Worm (Caenorhabditis elegans) whole organism, L1 larva: Measurements from ENCODE around the gene clec-80.
"Not testable (repeated sequence)": the region's sequence is repeated elsewhere in the genome, so short reads cannot be mapped to it uniquely, and the experiment has no call there.

Source experiments
- C04F5.9 ChIP-seq: sonication (generic microtip); optimal IDR thresholded peaks from 2 replicates; lab custom pipeline; 2016; ENCODE audit warnings: missing genetic modification characterization, missing compliant biosample characterization
- Y116A8C.19 ChIP-seq: sonication (generic microtip); optimal IDR thresholded peaks from 2 replicates; lab custom pipeline; 2016; ENCODE audit warnings: missing compliant biosample characterization, missing genetic modification characterization, borderline replicate concordance
- ama-1 ChIP-seq: fragments of 150-350 bp; optimal IDR thresholded peaks from 2 replicates; lab custom pipeline; 2014
- ceh-8 ChIP-seq: fragments of 200-800 bp; sonication (Bioruptor generic); optimal IDR thresholded peaks from 2 replicates; lab custom pipeline; 2018; ENCODE audit warnings: mild to moderate bottlenecking, missing genetic modification characterization, moderate library complexity, missing compliant biosample characterization
- ceh-82 ChIP-seq, 3 experiments: fragments of 150-350 bp in 1 of 3; sonication (generic microtip) in 2 of 3; optimal IDR thresholded peaks; 2 replicates each; lab custom pipeline; 2014 to 2017; ENCODE audit warnings: missing biosample characterization in 3 of 3, missing genetic modification characterization in 3 of 3
- dsc-1 ChIP-seq: sonication (generic microtip); optimal IDR thresholded peaks from 2 replicates; lab custom pipeline; 2016; ENCODE audit warnings: mild to moderate bottlenecking, missing genetic modification characterization, missing compliant biosample characterization
- efl-1 ChIP-seq, 4 experiments: fragments of 150-350 bp; optimal IDR thresholded peaks in 3 of 4; peaks in 1 of 4; 1 replicate in 1 of 4; 2 replicates in 3 of 4; lab custom pipeline; 2014; ENCODE audit warnings: missing biosample characterization in 2 of 4, missing genetic modification characterization in 2 of 4, missing genetic modification reagents in 2 of 4
- egl-13 ChIP-seq: sonication (generic microtip); optimal IDR thresholded peaks from 2 replicates; lab custom pipeline; 2016; ENCODE audit warnings: missing genotype, missing genetic modification reagents, missing genetic modification characterization, missing compliant biosample characterization
- elt-2 ChIP-seq: sonication (generic microtip); optimal IDR thresholded peaks from 2 replicates; lab custom pipeline; 2016; ENCODE audit warnings: missing genetic modification characterization, mild to moderate bottlenecking, inconsistent platforms, missing compliant biosample characterization, missing genetic modification reagents
- elt-3 ChIP-seq, 6 experiments: fragments of 150-350 bp in 1 of 6; sonication (generic microtip); optimal IDR thresholded peaks; 2 replicates each; lab custom pipeline; 2017 to 2018; ENCODE audit warnings: missing biosample characterization in 6 of 6, missing genetic modification characterization in 6 of 6, inconsistent platforms in 1 of 6
- fkh-8 ChIP-seq: sonication (generic microtip); optimal IDR thresholded peaks from 2 replicates; lab custom pipeline; 2016; ENCODE audit warnings: mild to moderate bottlenecking, missing genetic modification characterization, missing compliant biosample characterization
- hlh-4 ChIP-seq: sonication (generic microtip); optimal IDR thresholded peaks from 2 replicates; lab custom pipeline; 2016; ENCODE audit warnings: mild to moderate bottlenecking, missing genetic modification characterization, missing compliant biosample characterization
- hpl-2 ChIP-seq: fragments of 150-350 bp; optimal IDR thresholded peaks from 2 replicates; lab custom pipeline; 2014; ENCODE audit warnings: missing biosample characterization, missing genetic modification reagents, missing genetic modification characterization
- lin-35 ChIP-seq, 2 experiments: fragments of 150-350 bp; optimal IDR thresholded peaks; 2 replicates each; lab custom pipeline; 2014; ENCODE audit warnings: missing biosample characterization in 2 of 2, missing genetic modification characterization in 2 of 2, missing genetic modification reagents in 2 of 2
- lir-3 ChIP-seq: sonication (generic microtip); optimal IDR thresholded peaks from 2 replicates; lab custom pipeline; 2016; ENCODE audit warnings: mild to moderate bottlenecking, missing genetic modification characterization, moderate library complexity, missing compliant biosample characterization; ENCODE audit not compliant: poor library complexity
- lsy-2 ChIP-seq, 2 experiments: fragments of 150-350 bp; optimal IDR thresholded peaks; 2 replicates each; lab custom pipeline; 2014; ENCODE audit warnings: missing biosample characterization in 2 of 2, missing genetic modification characterization in 2 of 2
- mdl-1 ChIP-seq, 2 experiments: fragments of 150-350 bp; optimal IDR thresholded peaks; 2 replicates each; lab custom pipeline; 2014 to 2017; ENCODE audit warnings: missing biosample characterization in 2 of 2, missing genetic modification characterization in 2 of 2, inconsistent platforms in 1 of 2
- nhr-12 ChIP-seq: sonication (generic microtip); optimal IDR thresholded peaks from 2 replicates; lab custom pipeline; 2017; ENCODE audit warnings: missing biosample characterization, missing genetic modification characterization
- nhr-28 ChIP-seq: fragments of 150-350 bp; optimal IDR thresholded peaks from 2 replicates; lab custom pipeline; 2014; ENCODE audit warnings: missing biosample characterization, missing genetic modification characterization
- nhr-71 ChIP-seq: sonication (generic microtip); optimal IDR thresholded peaks from 2 replicates; lab custom pipeline; 2016; ENCODE audit warnings: mild to moderate bottlenecking, missing genetic modification characterization, moderate library complexity, missing compliant biosample characterization
- nhr-77 ChIP-seq: fragments of 150-350 bp; optimal IDR thresholded peaks from 2 replicates; lab custom pipeline; 2014; ENCODE audit warnings: missing biosample characterization, missing genetic modification characterization
- rnt-1 ChIP-seq: sonication (generic microtip); optimal IDR thresholded peaks from 2 replicates; lab custom pipeline; 2016; ENCODE audit warnings: mild to moderate bottlenecking, missing genetic modification characterization, moderate library complexity, missing compliant biosample characterization
- snu-23 ChIP-seq: sonication (generic microtip); optimal IDR thresholded peaks from 2 replicates; lab custom pipeline; 2016; ENCODE audit warnings: missing genetic modification characterization, missing compliant biosample characterization
- sptf-1 ChIP-seq: fragments of 150-350 bp; optimal IDR thresholded peaks from 2 replicates; lab custom pipeline; 2014; ENCODE audit warnings: missing biosample characterization, missing genetic modification characterization
- vab-15 ChIP-seq: sonication (generic microtip); optimal IDR thresholded peaks from 2 replicates; lab custom pipeline; 2017; ENCODE audit warnings: missing genotype, mild to moderate bottlenecking, missing genetic modification characterization, missing compliant biosample characterization
- ztf-11 ChIP-seq, 2 experiments: sonication (generic microtip); optimal IDR thresholded peaks; 2 replicates each; lab custom pipeline; 2016 to 2017; ENCODE audit warnings: missing genetic modification characterization in 2 of 2, missing biosample characterization in 1 of 2, missing compliant biosample characterization in 1 of 2

clec-80 gene

ce11 chrIV:2785057-2785456, 38.5 kb upstream of the clec-80 start (continued):
- peak; percentile 15 for TF ChIP-seq dsc-1 (tag; lab: Kevin White, UChicago)
- no peak for TF ChIP-seq C04F5.9 (tag; lab: Kevin White, UChicago)
- TF ChIP-seq nhr-71 (tag; lab: Kevin White, UChicago): peak; percentile 68
- no peak for TF ChIP-seq ama-1 (lab: Kevin White, UChicago)
- no peak for TF ChIP-seq lir-3 (tag; lab: Kevin White, UChicago)
- TF ChIP-seq nhr-12 (tag; lab: Kevin White, UChicago): no peak
- no peak for TF ChIP-seq nhr-28

DNA sequence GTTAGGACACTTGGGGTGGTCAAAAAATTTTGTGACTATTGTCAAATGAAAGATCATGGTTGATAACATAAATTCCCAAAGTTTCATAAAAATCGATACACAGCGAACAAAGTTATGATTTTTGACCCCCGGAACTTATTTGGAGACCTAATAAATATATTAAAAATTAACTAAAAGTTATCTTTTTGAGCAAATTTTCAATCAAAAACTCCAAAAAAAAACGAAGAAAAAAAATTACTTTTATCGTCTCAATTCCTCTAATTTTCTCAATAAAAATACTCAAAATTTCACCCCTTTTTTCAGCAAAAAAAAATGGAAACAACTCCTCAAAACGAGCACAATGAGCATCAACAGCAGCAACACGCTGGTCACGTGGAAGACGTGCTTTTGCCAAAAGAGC, 35.2 kb upstream of the clec-80 start, which contains the start of gene atln-1:
atln-1 (plus strand) TSS at position 301 of the 400 bp plus-strand sequence.
- TF ChIP-seq ztf-11 (tag; optimal IDR thresholded peaks at IDR 0.05; lab: Kevin White, UChicago); fkh-8 (tag; lab: Kevin White, UChicago); vab-15 (tag; lab: Kevin White, UChicago): not testable (repeated sequence)
- TF ChIP-seq, all 84 proteins: peak for 0; not testable (repeated sequence) for 84

ce11 chrIV:2793956-2794355, 29.6 kb upstream of the clec-80 start:
- no peak for TF ChIP-seq efl-1 (optimal IDR thresholded peaks at IDR 0.05; lab: Kevin White, UChicago)
- TF ChIP-seq efl-1 (GFP tag; optimal IDR thresholded peaks at IDR 0.05 in 1 of 2; lab: Kevin White, UChicago): peak in 1 of 2 experiments; percentile 25
- no peak for TF ChIP-seq sptf-1 (tag; lab: Kevin White, UChicago)
- TF ChIP-seq, all 84 proteins: peak for 1

ce11 chrIV:2798339-2798738, 25.2 kb upstream of the clec-80 start, which contains the start of gene Y54G2A.52:
Gene Y54G2A.52 (minus strand): TSS chrIV:2798686.
- no peak for TF ChIP-seq mdl-1 (tag; optimal IDR thresholded peaks at IDR 0.05; lab: Kevin White, UChicago)
- TF ChIP-seq elt-2 (tag; lab: Kevin White, UChicago): peak; percentile 63
- no peak for TF ChIP-seq ceh-82 (tag; optimal IDR thresholded peaks at IDR 0.05; lab: Kevin White, UChicago)
- peak in 1 of 2 experiments; percentile 38 for TF ChIP-seq lin-35 (GFP tag; optimal IDR thresholded peaks at IDR 0.05; lab: Kevin White, UChicago)
- no peak for TF ChIP-seq ceh-8 (GFP tag; lab: Kevin White, UChicago)
- TF ChIP-seq elt-3 (tag; optimal IDR thresholded peaks at IDR 0.05; lab: Kevin White, UChicago): no peak
- TF ChIP-seq egl-13: no peak

DNA sequence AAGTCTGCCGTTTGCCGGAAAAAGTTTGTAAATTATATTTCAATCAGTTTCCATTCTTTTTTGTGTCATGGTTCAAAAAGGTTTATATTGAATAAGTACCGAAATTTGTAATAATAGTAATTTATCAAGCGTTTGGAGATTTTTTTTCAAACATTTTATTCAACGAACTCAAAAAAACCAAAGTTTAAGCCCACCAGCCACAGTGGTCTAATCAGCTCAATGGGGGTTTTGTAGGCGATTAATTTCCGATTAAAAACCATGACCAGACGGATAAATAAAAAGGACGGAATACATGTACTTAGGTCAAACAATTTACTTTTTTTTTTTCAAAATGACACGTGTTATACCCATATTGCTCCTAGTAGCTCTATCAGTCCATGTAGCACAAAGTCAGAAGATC, 24.2 kb upstream of the clec-80 start, which contains the start of gene Y54G2A.10:
Y54G2A.10 (plus strand) TSS at position 301 of the 400 bp plus-strand sequence.
- TF ChIP-seq snu-23: peak; percentile 4
- no peak for TF ChIP-seq fkh-8 (tag; lab: Kevin White, UChicago)

- TF ChIP-seq efl-1 (optimal IDR thresholded peaks at IDR 0.05; lab: Kevin White, UChicago) (no peak), efl-1 (GFP tag; optimal IDR thresholded peaks at IDR 0.05 in 1 of 2; lab: Kevin White, UChicago) (peak in 1 of 2 experiments; percentile 41), lin-35 (GFP tag; optimal IDR thresholded peaks at IDR 0.05; lab: Kevin White, UChicago) (no peak), lsy-2 (tag; optimal IDR thresholded peaks at IDR 0.05; lab: Kevin White, UChicago) (no peak)
These were observed 23.7 kb upstream of the clec-80 start for ce11 chrIV:2799890-2800289.

- peak; percentile 4 for TF ChIP-seq hpl-2 (GFP tag; lab: Kevin White, UChicago)
- no peak for TF ChIP-seq ama-1 (lab: Kevin White, UChicago)
- TF ChIP-seq nhr-71 (tag; lab: Kevin White, UChicago): peak; percentile 6
- TF ChIP-seq efl-1 (optimal IDR thresholded peaks at IDR 0.05; lab: Kevin White, UChicago): peak in 1 of 2 experiments; percentile 48
- TF ChIP-seq efl-1 (GFP tag; optimal IDR thresholded peaks at IDR 0.05 in 1 of 2; lab: Kevin White, UChicago): peak in 1 of 2 experiments; percentile 3
- TF ChIP-seq nhr-77 (tag; lab: Kevin White, UChicago): no peak
- peak; percentile 9 for TF ChIP-seq rnt-1
These were observed 22.5 kb upstream of the clec-80 start for ce11 chrIV:2801004-2801403.

- not testable (repeated sequence) for TF ChIP-seq Y116A8C.19 (tag; lab: Kevin White, UChicago); hlh-4; ama-1 (lab: Kevin White, UChicago)
These were observed 22.0 kb upstream of the clec-80 start, which contains the start of gene Y54G2A.44 for ce11 chrIV:2801558-2801957. Gene Y54G2A.44 (plus strand): TSS chrIV:2801858.
